Fruit fly (Drosophila melanogaster): ENCODE data around the gene CG13101.

- TF ChIP-seq CG14711 (tag; optimal IDR thresholded peaks at IDR 0.05) (no peak), CG5204 (GFP tag; optimal IDR thresholded peaks at IDR 0.05) (no peak), CG33017 (tag; optimal IDR thresholded peaks at IDR 0.05) (no peak), tj (GFP tag; optimal IDR thresholded peaks at IDR 0.05) (no peak), kay (GFP tag; ENCODE audit: borderline replicate concordance) (no peak), pad (GFP tag; optimal IDR thresholded peaks at IDR 0.05) (peak; percentile 77), Mnt (GFP tag; optimal IDR thresholded peaks at IDR 0.05) (peak; percentile 60), CG7101 (tag; optimal IDR thresholded peaks at IDR 0.05) (no peak), Hr96 (GFP tag; optimal IDR thresholded peaks at IDR 0.05) (no peak), CG12768 (GFP tag; optimal IDR thresholded peaks at IDR 0.05) (peak; percentile 22), CG11617 (GFP tag; optimal IDR thresholded peaks at IDR 0.05) (peak; percentile 6), Clk (GFP tag; optimal IDR thresholded peaks at IDR 0.05) (no peak), toe (GFP tag; optimal IDR thresholded peaks at IDR 0.05) (no peak)
These were observed 34.6 kb downstream of the CG13101 start for dm6 chr2L:8949919-8950722.

Data from whole organism, adult.